Worm (Caenorhabditis elegans) whole organism, midembryonic: ENCODE results near the gene gst-12.

ENCODE experiments used
- T22C8.4 ChIP-seq: fragments of 200-800 bp; sonication (Bioruptor generic); IDR thresholded peaks from 2 replicates; pipeline ENCODE4 v1.3.6; 2022; ENCODE audit warnings: missing genetic modification characterization, missing compliant biosample characterization
- cog-1 ChIP-seq: sonication (generic microtip); optimal IDR thresholded peaks from 2 replicates; lab custom pipeline; 2016; ENCODE audit warnings: missing genetic modification characterization, missing compliant biosample characterization
- flt-1 ChIP-seq: fragments of 200-800 bp; sonication (Bioruptor generic); IDR thresholded peaks from 2 replicates; pipeline ENCODE4 v1.3.6; 2022; ENCODE audit warnings: missing genetic modification characterization, missing compliant biosample characterization
- klf-2 ChIP-seq: fragments of 200-800 bp; sonication (Bioruptor generic); conservative IDR thresholded peaks from 2 replicates; pipeline ENCODE4 v1.3.6; 2022; ENCODE audit warnings: missing genetic modification reagents, missing genetic modification characterization, missing compliant biosample characterization
- med-1 ChIP-seq: sonication (generic microtip); optimal IDR thresholded peaks from 2 replicates; lab custom pipeline; 2017; ENCODE audit warnings: missing genetic modification characterization, mild to moderate bottlenecking, missing compliant biosample characterization, antibody characterized with exemption, missing genetic modification reagents; ENCODE audit not compliant: insufficient read depth
- ref-1 ChIP-seq: fragments of 200-800 bp; sonication (Bioruptor generic); conservative IDR thresholded peaks from 2 replicates; pipeline ENCODE4 v1.3.6; 2022; ENCODE audit warnings: missing genetic modification reagents, missing genetic modification characterization, missing compliant biosample characterization
- tab-1 ChIP-seq: fragments of 200-800 bp; sonication (Bioruptor generic); IDR thresholded peaks from 2 replicates; pipeline ENCODE4 v1.3.6; 2022; ENCODE audit warnings: missing genetic modification characterization, missing compliant biosample characterization
- ztf-23 ChIP-seq: fragments of 200-800 bp; sonication (Bioruptor generic); IDR thresholded peaks from 2 replicates; pipeline ENCODE4 v1.3.6; 2022; ENCODE audit warnings: missing genetic modification reagents, missing genetic modification characterization, missing compliant biosample characterization
- ztf-29 ChIP-seq: fragments of 200-800 bp; sonication (Bioruptor generic); IDR thresholded peaks from 2 replicates; pipeline ENCODE4 v1.3.6; 2022; ENCODE audit warnings: missing genetic modification reagents, missing genetic modification characterization, missing compliant biosample characterization

- no peak for TF ChIP-seq T22C8.4 (GFP tag; lab: Robert Waterston, UW)
- no peak for TF ChIP-seq flt-1
- no peak for TF ChIP-seq ref-1 (GFP tag; lab: Robert Waterston, UW)
- no peak for TF ChIP-seq tab-1 (GFP tag; lab: Robert Waterston, UW)
- TF ChIP-seq cog-1 (tag; lab: Kevin White, UChicago), result no peak
- TF ChIP-seq med-1, result no peak
- no peak for TF ChIP-seq ztf-23 (GFP tag; lab: Robert Waterston, UW)
- no peak for TF ChIP-seq ztf-29
- no peak for TF ChIP-seq klf-2 (GFP tag; lab: Robert Waterston, UW)
Observed at ce11 chrII:13595279-13595678, 22.6 kb downstream of the gst-12 start.
